Worm (Caenorhabditis elegans) whole organism, late embryonic: ENCODE results near the gene W08E12.7.

Experiments
- C38D4.7 ChIP-seq: fragments of 200-800 bp; sonication (Bioruptor generic); optimal IDR thresholded peaks from 2 replicates; lab custom pipeline; 2018; ENCODE audit warnings: mild to moderate bottlenecking, missing genetic modification characterization, moderate library complexity, missing compliant biosample characterization
- F13H6.1 ChIP-seq: sonication (generic microtip); optimal IDR thresholded peaks from 2 replicates; lab custom pipeline; 2016; ENCODE audit warnings: missing genetic modification characterization, missing compliant biosample characterization
- K09A11.1 ChIP-seq: sonication (generic microtip); optimal IDR thresholded peaks from 2 replicates; lab custom pipeline; 2017; ENCODE audit warnings: antibody characterized with exemption, mild to moderate bottlenecking, missing genetic modification characterization, missing compliant biosample characterization; ENCODE audit not compliant: insufficient read depth
- T23F11.4 ChIP-seq: fragments of 200-800 bp; sonication (Bioruptor generic); optimal IDR thresholded peaks from 2 replicates; lab custom pipeline; 2018; ENCODE audit warnings: mild to moderate bottlenecking, missing genetic modification characterization, missing compliant biosample characterization
- ahr-1 ChIP-seq: sonication (generic microtip); optimal IDR thresholded peaks from 2 replicates; lab custom pipeline; 2016; ENCODE audit warnings: missing genetic modification characterization, missing compliant biosample characterization
- ceh-14 ChIP-seq: sonication (generic microtip); optimal IDR thresholded peaks from 2 replicates; lab custom pipeline; 2016; ENCODE audit warnings: missing genotype, missing genetic modification characterization, missing compliant biosample characterization
- ceh-18 ChIP-seq: sonication (generic microtip); optimal IDR thresholded peaks from 2 replicates; lab custom pipeline; 2016; ENCODE audit warnings: missing genetic modification characterization, missing compliant biosample characterization
- ceh-19 ChIP-seq: fragments of 200-800 bp; sonication (Bioruptor generic); optimal IDR thresholded peaks from 2 replicates; lab custom pipeline; 2018; ENCODE audit warnings: mild to moderate bottlenecking, missing genetic modification characterization, missing compliant biosample characterization
- ceh-22 ChIP-seq: sonication (generic microtip); optimal IDR thresholded peaks from 2 replicates; lab custom pipeline; 2017; ENCODE audit warnings: missing biosample characterization, missing genetic modification characterization
- ceh-24 ChIP-seq: sonication (generic microtip); optimal IDR thresholded peaks from 2 replicates; lab custom pipeline; 2016; ENCODE audit warnings: mild to moderate bottlenecking, missing genetic modification characterization, missing compliant biosample characterization
- ceh-34 ChIP-seq: sonication (generic microtip); optimal IDR thresholded peaks from 2 replicates; lab custom pipeline; 2016; ENCODE audit warnings: mild to moderate bottlenecking, missing genetic modification characterization, missing compliant biosample characterization
- ceh-6 ChIP-seq: fragments of 200-800 bp; sonication (Bioruptor generic); optimal IDR thresholded peaks from 2 replicates; lab custom pipeline; 2018; ENCODE audit warnings: mild to moderate bottlenecking, missing genetic modification characterization, missing compliant biosample characterization
- che-1 ChIP-seq: sonication (generic microtip); optimal IDR thresholded peaks from 2 replicates; lab custom pipeline; 2016; ENCODE audit warnings: mild to moderate bottlenecking, missing genetic modification characterization, missing compliant biosample characterization
- dmd-4 ChIP-seq: sonication (generic microtip); optimal IDR thresholded peaks from 2 replicates; lab custom pipeline; 2016; ENCODE audit warnings: borderline replicate concordance, missing genetic modification characterization, missing compliant biosample characterization
- dve-1 ChIP-seq: sonication (generic microtip); optimal IDR thresholded peaks from 2 replicates; lab custom pipeline; 2017; ENCODE audit warnings: antibody characterized with exemption, mild to moderate bottlenecking, missing genetic modification characterization, missing compliant biosample characterization
- eyg-1 ChIP-seq: sonication (generic microtip); optimal IDR thresholded peaks from 2 replicates; lab custom pipeline; 2016; ENCODE audit warnings: missing genotype, missing genetic modification characterization, missing compliant biosample characterization
- fax-1 ChIP-seq: sonication (generic microtip); optimal IDR thresholded peaks from 2 replicates; lab custom pipeline; 2016; ENCODE audit warnings: missing genotype, missing genetic modification characterization, missing compliant biosample characterization
- fkh-10 ChIP-seq: fragments of 150-350 bp; optimal IDR thresholded peaks from 2 replicates; lab custom pipeline; 2014; ENCODE audit warnings: missing biosample characterization, missing genetic modification reagents, missing genetic modification characterization
- fkh-6 ChIP-seq: sonication (generic microtip); optimal IDR thresholded peaks from 2 replicates; lab custom pipeline; 2016; ENCODE audit warnings: missing genetic modification characterization, missing compliant biosample characterization
- hlh-30 ChIP-seq: sonication (generic microtip); optimal IDR thresholded peaks from 2 replicates; lab custom pipeline; 2017; ENCODE audit warnings: antibody characterized with exemption, missing genetic modification characterization, missing compliant biosample characterization; ENCODE audit not compliant: insufficient read depth
- hlh-6 ChIP-seq: sonication (generic microtip); optimal IDR thresholded peaks from 2 replicates; lab custom pipeline; 2016; ENCODE audit warnings: missing genotype, missing genetic modification characterization, missing compliant biosample characterization
- hlh-8 ChIP-seq: sonication (generic microtip); optimal IDR thresholded peaks from 2 replicates; lab custom pipeline; 2016; ENCODE audit warnings: missing genotype, missing genetic modification characterization, missing compliant biosample characterization
- madf-2 ChIP-seq: sonication (generic microtip); optimal IDR thresholded peaks from 2 replicates; lab custom pipeline; 2017; ENCODE audit warnings: missing genetic modification characterization, missing compliant biosample characterization
- nhr-11 ChIP-seq: fragments of 150-350 bp; optimal IDR thresholded peaks from 2 replicates; lab custom pipeline; 2014; ENCODE audit warnings: missing biosample characterization, missing genetic modification characterization
- odd-2 ChIP-seq: sonication (generic microtip); optimal IDR thresholded peaks from 2 replicates; lab custom pipeline; 2017; ENCODE audit warnings: antibody characterized with exemption, mild to moderate bottlenecking, missing genetic modification characterization, missing compliant biosample characterization
- pat-9 ChIP-seq: fragments of 200-800 bp; sonication (Bioruptor generic); optimal IDR thresholded peaks from 2 replicates; lab custom pipeline; 2018; ENCODE audit warnings: mild to moderate bottlenecking, missing genetic modification characterization, moderate library complexity, missing compliant biosample characterization
- pha-4 ChIP-seq: fragments of 150-350 bp; optimal IDR thresholded peaks from 2 replicates; lab custom pipeline; 2018; ENCODE audit warnings: missing biosample characterization, missing genetic modification reagents, missing genetic modification characterization
- rnt-1 ChIP-seq: sonication (generic microtip); optimal IDR thresholded peaks from 2 replicates; lab custom pipeline; 2016; ENCODE audit warnings: missing genetic modification characterization, missing compliant biosample characterization
- sdc-2 ChIP-seq: sonication (generic microtip); optimal IDR thresholded peaks from 2 replicates; lab custom pipeline; 2016; ENCODE audit warnings: missing genotype, missing genetic modification characterization, missing compliant biosample characterization
- sox-2 ChIP-seq: fragments of 200-800 bp; sonication (Bioruptor generic); IDR thresholded peaks from 2 replicates; pipeline ENCODE4 v1.3.6; 2022; ENCODE audit warnings: missing genetic modification reagents, missing genetic modification characterization, missing compliant biosample characterization
- tbx-2 ChIP-seq: sonication (generic microtip); optimal IDR thresholded peaks from 2 replicates; lab custom pipeline; 2016; ENCODE audit warnings: missing genetic modification characterization, missing compliant biosample characterization
- ttx-3 ChIP-seq: sonication (generic microtip); optimal IDR thresholded peaks from 2 replicates; lab custom pipeline; 2016; ENCODE audit warnings: missing genetic modification reagents, missing genetic modification characterization, missing compliant biosample characterization
- unc-3 ChIP-seq, 2 experiments: fragments of 200-800 bp in 1 of 2; sonication (Bioruptor generic) in 1 of 2; sonication (generic microtip) in 1 of 2; conservative IDR thresholded peaks in 1 of 2; optimal IDR thresholded peaks in 1 of 2; 2 replicates each; pipeline versions ENCODE4 v1.3.6 to Lab custom; 2016 to 2022; ENCODE audit warnings: missing compliant biosample characterization in 2 of 2, missing genetic modification characterization in 2 of 2, missing genetic modification reagents in 1 of 2
- ztf-16 ChIP-seq: sonication (generic microtip); optimal IDR thresholded peaks from 2 replicates; lab custom pipeline; 2017; ENCODE audit warnings: missing genetic modification characterization, missing compliant biosample characterization

Gene W08E12.7

DNA sequence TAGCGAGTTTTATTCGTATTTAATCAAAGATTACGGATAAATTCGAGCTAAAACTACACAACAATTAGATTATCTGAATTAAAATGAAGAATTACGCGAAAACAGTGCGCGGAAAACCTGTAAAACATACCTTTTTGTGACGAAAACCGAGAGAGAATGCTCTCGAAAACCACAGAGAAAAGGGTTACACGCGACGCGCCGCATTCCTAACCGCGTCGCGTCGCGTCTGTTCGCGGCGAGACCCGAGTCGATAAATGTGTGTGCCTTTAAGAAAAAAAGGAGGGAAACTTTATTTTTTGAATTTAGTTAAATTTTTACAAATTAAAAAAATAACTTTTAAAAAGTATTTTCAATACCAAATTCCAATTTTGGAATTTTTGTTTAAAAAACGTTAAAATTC lies 43.7 kb downstream of the W08E12.7 start, which contains the start of gene hrpa-1 (continued):
- TF ChIP-seq fkh-10 (GFP tag; lab: Kevin White, UChicago): no peak
- TF ChIP-seq hlh-30 (tag; lab: Kevin White, UChicago): peak; percentile 35
- peak; percentile 70 for TF ChIP-seq rnt-1 (tag; lab: Kevin White, UChicago)
- no peak for TF ChIP-seq ceh-14 (tag; lab: Kevin White, UChicago)
- TF ChIP-seq hlh-6: no peak
- no peak for TF ChIP-seq ceh-22 (tag; lab: Kevin White, UChicago)
- TF ChIP-seq dve-1 (tag; lab: Kevin White, UChicago): peak; percentile 33
- TF ChIP-seq nhr-11: no peak
- no peak for TF ChIP-seq pha-4
- no peak for TF ChIP-seq hlh-8 (tag; lab: Kevin White, UChicago)
- TF ChIP-seq odd-2: no peak
- peak; percentile 23 for TF ChIP-seq ceh-34 (tag; lab: Kevin White, UChicago)
- TF ChIP-seq fax-1 (tag; lab: Kevin White, UChicago): no peak
- no peak for TF ChIP-seq ceh-24 (tag; lab: Kevin White, UChicago)
- peak; percentile 21 for TF ChIP-seq ceh-18 (tag; lab: Kevin White, UChicago)
- TF ChIP-seq C38D4.7 (GFP tag; lab: Kevin White, UChicago): no peak
- no peak for TF ChIP-seq ttx-3 (tag; lab: Kevin White, UChicago)
- TF ChIP-seq K09A11.1 (tag; lab: Kevin White, UChicago): no peak
- TF ChIP-seq ztf-16: no peak
- no peak for TF ChIP-seq F13H6.1 (tag; lab: Kevin White, UChicago)

DNA sequence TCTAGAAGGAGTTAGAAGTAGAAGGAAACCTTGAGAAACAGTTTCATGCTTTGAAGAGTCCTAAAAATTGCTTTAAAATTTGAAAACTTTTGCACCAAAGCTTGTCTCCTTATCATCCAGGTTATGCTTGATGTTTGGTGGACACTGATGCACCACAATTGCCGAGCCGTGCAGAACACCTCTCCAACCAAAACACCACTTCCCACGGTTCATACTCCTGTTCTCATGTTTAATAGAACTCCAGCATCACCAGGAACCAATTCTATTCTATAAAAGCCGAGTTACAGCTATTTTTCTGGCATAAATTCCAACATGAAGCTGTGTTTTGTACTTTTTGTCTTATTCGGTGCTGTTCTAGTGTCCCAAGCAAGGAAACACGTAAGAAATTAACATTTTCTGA lies 46.2 kb downstream of the W08E12.7 start, which contains the start of gene F42A6.2:
TSS of gene F42A6.2 (plus strand) at position 301 of the 400 bp plus-strand sequence.
- no peak for TF ChIP-seq T23F11.4 (GFP tag; lab: Kevin White, UChicago)
- no peak for TF ChIP-seq pat-9 (tag; lab: Kevin White, UChicago)
- no peak for TF ChIP-seq dmd-4 (tag; lab: Kevin White, UChicago)
- TF ChIP-seq eyg-1 (tag; lab: Kevin White, UChicago): no peak
- no peak for TF ChIP-seq ceh-34 (tag; lab: Kevin White, UChicago)
- TF ChIP-seq ceh-18 (tag; lab: Kevin White, UChicago): no peak
- TF ChIP-seq ceh-6 (GFP tag; lab: Kevin White, UChicago): no peak
- no peak for TF ChIP-seq sdc-2 (tag; lab: Kevin White, UChicago)
- TF ChIP-seq fkh-6 (tag; lab: Kevin White, UChicago): no peak
- no peak for TF ChIP-seq dve-1 (tag; lab: Kevin White, UChicago)
- no peak for TF ChIP-seq sox-2 (GFP tag; lab: Robert Waterston, UW)
- no peak for TF ChIP-seq ceh-22 (tag; lab: Kevin White, UChicago)
- no peak for TF ChIP-seq rnt-1 (tag; lab: Kevin White, UChicago)
- no peak for TF ChIP-seq che-1 (tag; lab: Kevin White, UChicago)
- TF ChIP-seq tbx-2: no peak
- no peak for TF ChIP-seq ahr-1 (tag; lab: Kevin White, UChicago)
- TF ChIP-seq unc-3 (GFP tag; conservative IDR thresholded peaks at IDR 0.05; lab: Robert Waterston, UW): no peak
- TF ChIP-seq unc-3 (tag; optimal IDR thresholded peaks at IDR 0.05; lab: Kevin White, UChicago): no peak

DNA sequence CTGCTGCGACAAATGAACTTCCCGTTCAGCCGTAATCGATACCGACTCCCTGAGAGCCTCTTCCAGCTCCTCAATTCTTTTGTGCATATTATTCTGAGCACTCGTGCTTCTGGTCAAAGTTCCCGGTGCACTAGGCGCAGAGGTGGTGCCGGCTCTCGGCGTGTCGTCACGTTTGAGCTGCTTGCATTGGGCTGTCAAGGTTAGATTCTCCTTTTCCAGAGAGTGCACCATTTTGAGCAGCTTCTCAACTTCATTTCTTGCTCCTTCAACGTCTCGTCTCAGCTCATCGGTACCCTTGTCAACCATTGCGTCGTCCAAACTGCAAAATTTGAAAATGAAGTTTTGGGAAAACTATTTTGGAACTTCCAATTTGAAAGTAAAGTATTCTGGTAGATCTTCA lies 50.5 kb downstream of the W08E12.7 start:
- TF ChIP-seq madf-2 (tag; lab: Kevin White, UChicago) (no peak), eyg-1 (tag; lab: Kevin White, UChicago) (no peak), ceh-19 (GFP tag; lab: Kevin White, UChicago) (no peak)
